Fruit fly (Drosophila melanogaster): ENCODE data around the gene CG31910.

dm6 chr2L:6773645-6774044 is 28.2 kb upstream of the CG31910 start, which contains the start of gene CG17378:
- TF ChIP-seq insv (optimal IDR thresholded peaks at IDR 0.05) (no peak), psq (optimal IDR thresholded peaks at IDR 0.05) (no peak), Myc (optimal IDR thresholded peaks at IDR 0.05) (no peak), ttk (optimal IDR thresholded peaks at IDR 0.05) (no peak), h (optimal IDR thresholded peaks at IDR 0.05) (no peak)

Measured in Kc167 (cell line).